Fruit fly (Drosophila melanogaster) whole organism, prepupa: ENCODE results near the gene Msp300.

ENCODE experiments used
- Blimp-1 ChIP-seq: fragments of 200-800 bp; sonication (Bioruptor generic); optimal IDR thresholded peaks from 3 replicates; lab custom pipeline; 2017; ENCODE audit warnings: missing biosample characterization, missing genetic modification characterization, mild to moderate bottlenecking, moderate library complexity, missing genetic modification reagents
- CG10631 ChIP-seq: fragments of 200-800 bp; sonication (Bioruptor generic); optimal IDR thresholded peaks from 2 replicates; lab custom pipeline; 2016; ENCODE audit warnings: missing biosample characterization, missing genetic modification characterization
- CG10669 ChIP-seq: fragments of 200-800 bp; sonication (Bioruptor generic); optimal IDR thresholded peaks from 3 replicates; lab custom pipeline; 2018; ENCODE audit warnings: missing biosample characterization, mild to moderate bottlenecking, missing genetic modification characterization, moderate library complexity
- CG11294 ChIP-seq: fragments of 200-800 bp; sonication (Bioruptor generic); IDR thresholded peaks from 2 replicates; pipeline ENCODE4 v1.3.6; 2022; ENCODE audit warnings: missing biosample characterization, missing genetic modification characterization
- CG11762 ChIP-seq: fragments of 200-800 bp; sonication (Bioruptor generic); optimal IDR thresholded peaks from 3 replicates; lab custom pipeline; 2016; ENCODE audit warnings: missing biosample characterization, missing genetic modification characterization; ENCODE audit not compliant: insufficient read depth
- CG15336 ChIP-seq: fragments of 200-800 bp; sonication (Bioruptor generic); IDR thresholded peaks from 2 replicates; pipeline ENCODE4 v1.3.6; 2022; ENCODE audit warnings: missing biosample characterization, missing genetic modification characterization
- CG1621 ChIP-seq: fragments of 200-800 bp; sonication (Bioruptor generic); optimal IDR thresholded peaks from 3 replicates; lab custom pipeline; 2018; ENCODE audit warnings: missing biosample characterization, mild to moderate bottlenecking, missing genetic modification characterization
- CG3032 ChIP-seq: fragments of 200-800 bp; optimal IDR thresholded peaks from 2 replicates; lab custom pipeline; 2019; ENCODE audit warnings: missing biosample characterization, mild to moderate bottlenecking, missing genetic modification characterization, moderate library complexity
- CG31627 ChIP-seq: fragments of 200-800 bp; sonication (Bioruptor generic); optimal IDR thresholded peaks from 3 replicates; lab custom pipeline; 2016; ENCODE audit warnings: missing biosample characterization, missing genetic modification characterization
- CG32006 ChIP-seq: fragments of 200-800 bp; sonication (Bioruptor generic); optimal IDR thresholded peaks from 3 replicates; lab custom pipeline; 2017; ENCODE audit warnings: missing biosample characterization, mild to moderate bottlenecking, missing genetic modification characterization
- CG3919 ChIP-seq: fragments of 200-800 bp; sonication (Bioruptor generic); optimal IDR thresholded peaks from 3 replicates; lab custom pipeline; 2016; ENCODE audit warnings: missing biosample characterization, missing genetic modification characterization
- CG4318 ChIP-seq: fragments of 200-800 bp; sonication (Bioruptor generic); optimal IDR thresholded peaks from 3 replicates; lab custom pipeline; 2017; ENCODE audit warnings: missing biosample characterization, mild to moderate bottlenecking, missing genetic modification characterization
- CG6163 ChIP-seq: fragments of 200-800 bp; sonication (Bioruptor generic); IDR thresholded peaks from 3 replicates; pipeline ENCODE4 v1.3.6; 2022; ENCODE audit warnings: missing biosample characterization, missing genetic modification characterization
- CG6276 ChIP-seq: fragments of 200-800 bp; sonication (Bioruptor generic); optimal IDR thresholded peaks from 2 replicates; lab custom pipeline; 2017; ENCODE audit warnings: missing biosample characterization, mild to moderate bottlenecking, missing genetic modification characterization
- CG6808 ChIP-seq: fragments of 200-800 bp; sonication (Bioruptor generic); optimal IDR thresholded peaks from 3 replicates; lab custom pipeline; 2017; ENCODE audit warnings: missing biosample characterization, missing genetic modification characterization, mild to moderate bottlenecking, moderate library complexity, missing genetic modification reagents
- CG6854 ChIP-seq: fragments of 200-800 bp; sonication (Bioruptor generic); optimal IDR thresholded peaks from 2 replicates; lab custom pipeline; 2017; ENCODE audit warnings: missing biosample characterization, mild to moderate bottlenecking, missing genetic modification characterization
- CG7368 ChIP-seq: fragments of 200-800 bp; sonication (Bioruptor generic); optimal IDR thresholded peaks from 3 replicates; lab custom pipeline; 2016; ENCODE audit warnings: missing biosample characterization, missing genetic modification characterization
- CG8119 ChIP-seq: fragments of 200-800 bp; sonication (Bioruptor generic); IDR thresholded peaks from 3 replicates; pipeline ENCODE4 v1.3.6; 2022; ENCODE audit warnings: missing biosample characterization, missing genetic modification characterization
- CG8319 ChIP-seq: fragments of 200-800 bp; sonication (Bioruptor generic); optimal IDR thresholded peaks from 3 replicates; lab custom pipeline; 2016; ENCODE audit warnings: missing biosample characterization, missing genetic modification characterization
- CG8632 ChIP-seq: fragments of 200-800 bp; sonication (Bioruptor generic); optimal IDR thresholded peaks from 3 replicates; lab custom pipeline; 2016; ENCODE audit warnings: missing biosample characterization, missing genetic modification characterization
- Eip75B ChIP-seq: fragments of 200-800 bp; sonication (Bioruptor generic); optimal IDR thresholded peaks from 3 replicates; lab custom pipeline; 2016; ENCODE audit warnings: missing biosample characterization, missing genetic modification characterization
- Eip93F ChIP-seq: fragments of 200-800 bp; sonication (Bioruptor generic); optimal IDR thresholded peaks from 2 replicates; lab custom pipeline; 2016; ENCODE audit warnings: missing biosample characterization, mild to moderate bottlenecking, missing genetic modification characterization
- Ets21C ChIP-seq: fragments of 200-800 bp; sonication (Bioruptor generic); optimal IDR thresholded peaks from 3 replicates; lab custom pipeline; 2016; ENCODE audit warnings: missing biosample characterization, missing genetic modification characterization
- Ets96B ChIP-seq: fragments of 200-800 bp; optimal IDR thresholded peaks from 2 replicates; lab custom pipeline; 2019; ENCODE audit warnings: missing biosample characterization, mild to moderate bottlenecking, missing genetic modification characterization, moderate library complexity
- Gug ChIP-seq: fragments of 200-800 bp; sonication (Bioruptor generic); IDR thresholded peaks from 2 replicates; pipeline ENCODE4 v1.3.6; 2022; ENCODE audit warnings: missing biosample characterization, missing genetic modification characterization
- Hr38 ChIP-seq: sonication (Bioruptor generic); optimal IDR thresholded peaks from 2 replicates; lab custom pipeline; 2016; ENCODE audit warnings: missing biosample characterization, missing genetic modification characterization
- Hr4 ChIP-seq: fragments of 200-800 bp; sonication (Bioruptor generic); optimal IDR thresholded peaks from 3 replicates; lab custom pipeline; 2016; ENCODE audit warnings: missing biosample characterization, missing genetic modification characterization
- Met ChIP-seq: fragments of 200-800 bp; sonication (Bioruptor generic); optimal IDR thresholded peaks from 3 replicates; lab custom pipeline; 2016; ENCODE audit warnings: missing biosample characterization, missing genetic modification characterization
- OdsH ChIP-seq: fragments of 200-800 bp; sonication (Bioruptor generic); optimal IDR thresholded peaks from 3 replicates; lab custom pipeline; 2016; ENCODE audit warnings: missing biosample characterization, missing genetic modification characterization
- Smox ChIP-seq: fragments of 200-800 bp; sonication (Bioruptor generic); optimal IDR thresholded peaks from 3 replicates; lab custom pipeline; 2016; ENCODE audit warnings: missing biosample characterization, missing genetic modification characterization
- Sox102F ChIP-seq: fragments of 200-800 bp; sonication (Bioruptor generic); optimal IDR thresholded peaks from 2 replicates; lab custom pipeline; 2016; ENCODE audit warnings: missing biosample characterization, mild to moderate bottlenecking, missing genetic modification characterization
- Sox14 ChIP-seq: fragments of 200-800 bp; sonication (Bioruptor generic); optimal IDR thresholded peaks from 3 replicates; lab custom pipeline; 2016; ENCODE audit warnings: missing biosample characterization, missing genetic modification characterization
- Sox15 ChIP-seq: fragments of 200-800 bp; sonication (Bioruptor generic); optimal IDR thresholded peaks from 3 replicates; lab custom pipeline; 2016; ENCODE audit warnings: missing biosample characterization, missing genetic modification characterization
- achi ChIP-seq: fragments of 200-800 bp; sonication (Bioruptor generic); optimal IDR thresholded peaks from 3 replicates; lab custom pipeline; 2016; ENCODE audit warnings: missing biosample characterization, missing genetic modification characterization
- acj6 ChIP-seq: fragments of 200-800 bp; sonication (Bioruptor generic); optimal IDR thresholded peaks from 3 replicates; lab custom pipeline; 2016; ENCODE audit warnings: missing biosample characterization, missing genetic modification characterization
- cyc ChIP-seq: fragments of 200-800 bp; sonication (Bioruptor generic); optimal IDR thresholded peaks from 3 replicates; lab custom pipeline; 2016; ENCODE audit warnings: missing biosample characterization, missing genetic modification characterization
- dac ChIP-seq: fragments of 200-800 bp; sonication (Bioruptor generic); optimal IDR thresholded peaks from 2 replicates; lab custom pipeline; 2017; ENCODE audit warnings: missing biosample characterization, mild to moderate bottlenecking, missing genetic modification characterization
- dsx ChIP-seq: fragments of 200-800 bp; optimal IDR thresholded peaks from 3 replicates; lab custom pipeline; 2019; ENCODE audit warnings: missing biosample characterization, mild to moderate bottlenecking, missing genetic modification characterization, moderate library complexity; ENCODE audit not compliant: poor library complexity, severe bottlenecking
- fd85E ChIP-seq: fragments of 200-800 bp; sonication (Bioruptor generic); optimal IDR thresholded peaks from 3 replicates; lab custom pipeline; 2016; ENCODE audit warnings: missing biosample characterization, missing genetic modification characterization
- lz ChIP-seq: fragments of 200-800 bp; sonication (Bioruptor generic); optimal IDR thresholded peaks from 3 replicates; lab custom pipeline; 2016; ENCODE audit warnings: missing biosample characterization, missing genetic modification characterization
- net ChIP-seq: fragments of 200-800 bp; sonication (Bioruptor generic); optimal IDR thresholded peaks from 3 replicates; lab custom pipeline; 2016; ENCODE audit warnings: missing biosample characterization, missing genetic modification characterization
- pdm3 ChIP-seq: fragments of 200-800 bp; sonication (Bioruptor generic); optimal IDR thresholded peaks from 3 replicates; lab custom pipeline; 2016; ENCODE audit warnings: missing biosample characterization, missing genetic modification characterization
- salr ChIP-seq, 2 experiments: fragments of 200-800 bp; sonication (Bioruptor generic); optimal IDR thresholded peaks; 3 replicates each; lab custom pipeline; 2016 to 2018; ENCODE audit warnings: missing biosample characterization in 2 of 2, missing genetic modification characterization in 2 of 2, mild to moderate bottlenecking in 1 of 2
- spab ChIP-seq: fragments of 200-800 bp; sonication (Bioruptor generic); optimal IDR thresholded peaks from 2 replicates; lab custom pipeline; 2017; ENCODE audit warnings: missing biosample characterization, mild to moderate bottlenecking, missing genetic modification characterization, missing genetic modification reagents
- ss ChIP-seq, 2 experiments: fragments of 200-800 bp; sonication (Bioruptor generic); optimal IDR thresholded peaks; 2 replicates in 1 of 2; 3 replicates in 1 of 2; lab custom pipeline; 2017 to 2018; ENCODE audit warnings: mild to moderate bottlenecking in 2 of 2, missing biosample characterization in 2 of 2, missing genetic modification characterization in 2 of 2, moderate library complexity in 1 of 2
- svp ChIP-seq: fragments of 200-800 bp; sonication (Bioruptor generic); peaks from one replicate; lab custom pipeline; 2016; ENCODE audit warnings: missing biosample characterization, missing genetic modification characterization
- topi ChIP-seq: fragments of 200-800 bp; sonication (Bioruptor generic); optimal IDR thresholded peaks from 3 replicates; lab custom pipeline; 2016; ENCODE audit warnings: missing biosample characterization, missing genetic modification characterization
- vri ChIP-seq: fragments of 200-800 bp; sonication (Bioruptor generic); optimal IDR thresholded peaks from 3 replicates; lab custom pipeline; 2016; ENCODE audit warnings: missing biosample characterization, mild to moderate bottlenecking, missing genetic modification characterization

Msp300 gene

DNA sequence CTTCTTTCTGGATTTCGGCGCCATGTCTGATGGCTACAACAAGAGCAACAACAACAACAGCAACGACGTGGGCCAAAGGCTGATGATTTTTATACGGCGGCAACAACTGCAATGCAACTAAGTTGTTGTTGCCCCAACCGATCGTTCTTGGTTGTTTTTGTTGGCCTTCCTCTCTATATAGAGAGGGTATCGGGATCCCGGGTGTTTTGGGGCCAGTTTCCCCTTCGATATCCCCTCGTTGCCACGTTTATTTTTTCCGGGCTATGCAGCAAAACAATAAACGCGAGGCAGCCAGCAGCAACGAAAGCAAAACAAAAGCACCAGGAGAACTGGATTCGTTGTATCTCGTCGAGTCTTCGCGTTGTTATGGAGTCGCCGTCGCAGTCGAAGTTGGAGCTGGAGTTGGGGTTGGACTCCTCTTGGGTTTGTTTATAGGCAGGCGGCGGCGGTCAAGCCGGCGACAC is 135.7 kb downstream of the Msp300 start (continued):
- TF ChIP-seq achi (GFP tag; lab: Kevin White, UChicago), result no peak
- no peak for TF ChIP-seq Ets96B (tag; lab: Kevin White, UChicago)
- TF ChIP-seq CG6808 (GFP tag; lab: Kevin White, UChicago), result peak; percentile 18
- TF ChIP-seq acj6, result no peak
- no peak for TF ChIP-seq CG6276 (GFP tag; lab: Kevin White, UChicago)
- no peak for TF ChIP-seq CG7368 (GFP tag; lab: Kevin White, UChicago)
- no peak for TF ChIP-seq OdsH
- no peak for TF ChIP-seq topi (GFP tag; lab: Kevin White, UChicago)
- no peak for TF ChIP-seq Gug (GFP tag; lab: Robert Waterston, UW)
- TF ChIP-seq CG4318 (GFP tag; lab: Kevin White, UChicago), result no peak
- no peak for TF ChIP-seq Sox102F (GFP tag; lab: Kevin White, UChicago)
- TF ChIP-seq CG32006 (GFP tag; lab: Kevin White, UChicago), result peak; percentile 3
- TF ChIP-seq CG1621, result peak; percentile 66
- no peak for TF ChIP-seq vri (GFP tag; lab: Kevin White, UChicago)
- peak; percentile 2 for TF ChIP-seq CG10669
- TF ChIP-seq CG11294 (GFP tag; lab: Robert Waterston, UW), result no peak
- peak; percentile 32; the same call in 1 of the 3 replicates for TF ChIP-seq CG8119
- TF ChIP-seq CG6163 (GFP tag; lab: Robert Waterston, UW), result peak; percentile 46; the same call in 1 of the 3 replicates
- no peak for TF ChIP-seq Smox
- no peak for TF ChIP-seq Eip75B (GFP tag; lab: Kevin White, UChicago)
- TF ChIP-seq Sox15 (GFP tag; lab: Kevin White, UChicago), result no peak
- peak; percentile 4 for TF ChIP-seq net
- no peak for TF ChIP-seq CG6854 (GFP tag; lab: Kevin White, UChicago)

DNA sequence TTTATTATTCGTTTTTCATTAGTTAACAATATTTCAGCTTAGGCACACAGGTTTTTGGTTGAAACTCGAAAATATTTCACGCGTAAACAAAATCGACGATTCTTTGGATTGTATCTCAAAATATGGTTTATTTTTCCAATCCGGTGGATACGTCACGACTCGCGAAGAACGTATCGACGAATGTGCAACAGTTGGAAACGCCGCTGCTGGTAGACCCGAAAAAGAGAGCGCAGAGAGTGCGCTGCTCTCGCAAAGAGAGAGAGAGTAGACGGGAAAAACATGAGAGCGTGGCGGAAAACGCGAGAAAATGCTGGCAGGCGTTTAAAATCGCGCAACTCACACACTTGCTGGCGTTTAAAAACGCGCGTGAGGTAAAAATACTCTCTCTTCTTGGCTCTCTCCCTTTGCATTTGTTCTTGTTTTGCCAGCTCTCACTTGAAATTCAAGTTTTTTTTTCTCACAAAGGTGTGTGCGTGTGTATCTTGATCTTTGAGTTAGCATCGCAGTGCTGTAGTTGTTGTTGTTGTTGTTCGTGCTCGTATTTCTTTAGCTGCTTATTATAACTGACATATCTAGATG is 136.6 kb downstream of the Msp300 start:
- TF ChIP-seq CG6276 (GFP tag; lab: Kevin White, UChicago) (peak; percentile 7), CG10631 (GFP tag; lab: Kevin White, UChicago) (no peak), Hr4 (GFP tag; lab: Kevin White, UChicago) (no peak), Smox (no peak), CG8632 (GFP tag; lab: Kevin White, UChicago) (peak; percentile 14), CG3032 (tag; lab: Kevin White, UChicago) (no peak), OdsH (no peak), CG7368 (GFP tag; lab: Kevin White, UChicago) (peak; percentile 28), CG10669 (peak; percentile 6), lz (GFP tag; lab: Kevin White, UChicago) (no peak), dsx (GFP tag; lab: Kevin White, UChicago) (peak; percentile 29), Met (GFP tag; lab: Kevin White, UChicago) (peak; percentile 30), spab (GFP tag; lab: Kevin White, UChicago) (no peak), CG32006 (GFP tag; lab: Kevin White, UChicago) (no peak), CG31627 (GFP tag; lab: Kevin White, UChicago) (no peak), pdm3 (GFP tag; lab: Kevin White, UChicago) (no peak), Ets21C (GFP tag; lab: Kevin White, UChicago) (no peak), fd85E (peak; percentile 36), topi (GFP tag; lab: Kevin White, UChicago) (peak; percentile 39), CG15336 (peak; percentile 65; the same call in 1 of the 2 replicates), Sox14 (GFP tag; lab: Kevin White, UChicago) (no peak), Sox102F (GFP tag; lab: Kevin White, UChicago) (peak; percentile 77), CG3919 (GFP tag; lab: Kevin White, UChicago) (peak; percentile 34), Hr38 (no peak), CG6163 (GFP tag; lab: Robert Waterston, UW) (peak; percentile 30; the same call in 1 of the 3 replicates), svp (peak; percentile 52), CG11762 (GFP tag; lab: Kevin White, UChicago) (no peak), Eip93F (GFP tag; lab: Kevin White, UChicago) (no peak), ss (GFP tag; optimal IDR thresholded peaks at IDR 0.05; lab: Kevin White, UChicago) (peak; percentile 64 to 95), CG8319 (peak; percentile 12), cyc (GFP tag; lab: Kevin White, UChicago) (no peak), Blimp-1 (GFP tag; lab: Kevin White, UChicago) (no peak), CG6808 (GFP tag; lab: Kevin White, UChicago) (peak; percentile 39), CG1621 (no peak), dac (GFP tag; lab: Kevin White, UChicago) (no peak), salr (GFP tag; optimal IDR thresholded peaks at IDR 0.05; lab: Kevin White, UChicago) (peak in 1 of 2 experiments; percentile 29), Sox15 (GFP tag; lab: Kevin White, UChicago) (no peak), CG4318 (GFP tag; lab: Kevin White, UChicago) (no peak)
